Fruit fly (Drosophila melanogaster) whole organism, wandering third instar larva: ENCODE measurements around the gene mRpL51.

ENCODE experiments used
- Abd-B ChIP-seq: fragments of >200 bp; optimal IDR thresholded peaks from 2 replicates; lab custom pipeline; 2017; ENCODE audit warnings: missing biosample characterization, missing genetic modification characterization
- CG32264 ChIP-seq: fragments of 200-800 bp; sonication (Bioruptor generic); optimal IDR thresholded peaks from 2 replicates; lab custom pipeline; 2016; ENCODE audit warnings: missing biosample characterization, missing genetic modification characterization
- CrebA ChIP-seq: fragments of 200-800 bp; sonication (Bioruptor generic); optimal IDR thresholded peaks from 2 replicates; lab custom pipeline; 2016; ENCODE audit warnings: missing biosample characterization, mild to moderate bottlenecking, missing genetic modification characterization, borderline replicate concordance
- GATAd ChIP-seq: sonication (Bioruptor generic); optimal IDR thresholded peaks from 2 replicates; lab custom pipeline; 2016; ENCODE audit warnings: missing biosample characterization, missing genetic modification characterization
- HLH106 ChIP-seq: fragments of 200-800 bp; optimal IDR thresholded peaks from 3 replicates; lab custom pipeline; 2019; ENCODE audit warnings: missing biosample characterization, mild to moderate bottlenecking, missing genetic modification characterization, moderate library complexity
- Hnf4 ChIP-seq: fragments of 200-800 bp; sonication (Bioruptor generic); optimal IDR thresholded peaks from 2 replicates; lab custom pipeline; 2016; ENCODE audit warnings: missing biosample characterization, mild to moderate bottlenecking, missing genetic modification characterization
- Hr78 ChIP-seq: fragments of >200 bp; optimal IDR thresholded peaks from 2 replicates; lab custom pipeline; 2017; ENCODE audit warnings: missing biosample characterization, missing genetic modification characterization
- Hr83 ChIP-seq: fragments of 200-300 bp; sonication (Bioruptor generic); optimal IDR thresholded peaks from 2 replicates; lab custom pipeline; 2016; ENCODE audit warnings: missing biosample characterization, mild to moderate bottlenecking, missing genetic modification characterization, moderate library complexity; ENCODE audit not compliant: poor library complexity, severe bottlenecking
- Jra ChIP-seq: sonication (Bioruptor generic); optimal IDR thresholded peaks from 2 replicates; lab custom pipeline; 2016; ENCODE audit warnings: missing biosample characterization, missing genetic modification characterization
- Mio ChIP-seq: sonication (Bioruptor generic); optimal IDR thresholded peaks from 2 replicates; lab custom pipeline; 2016; ENCODE audit warnings: missing biosample characterization, missing genetic modification characterization
- Myc ChIP-seq: fragments of >200 bp; optimal IDR thresholded peaks from 2 replicates; lab custom pipeline; 2017
- N ChIP-seq: fragments of >200 bp; optimal IDR thresholded peaks from 2 replicates; lab custom pipeline; 2018; ENCODE audit warnings: missing biosample characterization, missing external identifiers, missing genetic modification characterization
- OdsH ChIP-seq: fragments of 200-800 bp; sonication (Bioruptor generic); optimal IDR thresholded peaks from 2 replicates; lab custom pipeline; 2016; ENCODE audit warnings: missing biosample characterization, mild to moderate bottlenecking, missing genetic modification characterization
- Rel ChIP-seq, 2 experiments: fragments of 200-800 bp; sonication (Bioruptor generic) in 1 of 2; optimal IDR thresholded peaks; 2 replicates in 1 of 2; 3 replicates in 1 of 2; lab custom pipeline; 2016 to 2019; ENCODE audit warnings: mild to moderate bottlenecking in 2 of 2, missing biosample characterization in 2 of 2, missing genetic modification characterization in 2 of 2, moderate library complexity in 1 of 2
- Sp1 ChIP-seq: fragments of 200-800 bp; sonication (Bioruptor generic); optimal IDR thresholded peaks from 3 replicates; lab custom pipeline; 2019; ENCODE audit warnings: missing biosample characterization, mild to moderate bottlenecking, missing genetic modification characterization, moderate library complexity
- Vsx2 ChIP-seq: fragments of 200-300, 225-300 bp; sonication (Bioruptor generic); optimal IDR thresholded peaks from 2 replicates; lab custom pipeline; 2018; ENCODE audit warnings: missing biosample characterization, missing genetic modification characterization; ENCODE audit not compliant: partially characterized antibody
- br ChIP-seq: fragments of 200-800 bp; sonication (Bioruptor generic); optimal IDR thresholded peaks from 2 replicates; lab custom pipeline; 2016; ENCODE audit warnings: missing biosample characterization, missing genetic modification characterization
- brk ChIP-seq: fragments of 200-800 bp; sonication (Bioruptor generic); optimal IDR thresholded peaks from 2 replicates; lab custom pipeline; 2016; ENCODE audit warnings: missing biosample characterization, mild to moderate bottlenecking, missing genetic modification characterization
- dl ChIP-seq, 2 experiments: fragments of 175-275, 200-275 bp in 1 of 2; fragments of 200-275 bp in 1 of 2; sonication (Bioruptor generic); optimal IDR thresholded peaks; lab custom pipeline; 2018; ENCODE audit warnings: mild to moderate bottlenecking in 2 of 2, missing biosample characterization in 2 of 2, missing genetic modification characterization in 2 of 2, moderate library complexity in 2 of 2; ENCODE audit not compliant: partially characterized antibody in 2 of 2, insufficient read depth in 1 of 2
- dmrt93B ChIP-seq: fragments of 200-800 bp; sonication (Bioruptor generic); optimal IDR thresholded peaks from 2 replicates; lab custom pipeline; 2018; ENCODE audit warnings: missing biosample characterization, mild to moderate bottlenecking, missing genetic modification characterization
- ey ChIP-seq: fragments of 200-800 bp; sonication (Bioruptor generic); optimal IDR thresholded peaks from 2 replicates; lab custom pipeline; 2016; ENCODE audit warnings: missing biosample characterization, missing genetic modification characterization
- foxo ChIP-seq, 2 experiments: fragments of 200-800 bp; sonication (Bioruptor generic); optimal IDR thresholded peaks; 2 replicates in 1 of 2; 3 replicates in 1 of 2; lab custom pipeline; 2016 to 2017; ENCODE audit warnings: missing biosample characterization in 2 of 2, missing genetic modification characterization in 2 of 2
- fru ChIP-seq: fragments of 200-800 bp; sonication (Bioruptor generic); optimal IDR thresholded peaks from 3 replicates; lab custom pipeline; 2016; ENCODE audit warnings: missing biosample characterization, mild to moderate bottlenecking, missing genetic modification characterization
- h ChIP-seq: fragments of 200-800 bp; sonication (Bioruptor generic); optimal IDR thresholded peaks from 3 replicates; lab custom pipeline; 2016; ENCODE audit warnings: missing biosample characterization, mild to moderate bottlenecking, missing genetic modification characterization
- jim ChIP-seq: fragments of 175-275, 200-325 bp; sonication (Bioruptor generic); optimal IDR thresholded peaks from 2 replicates; lab custom pipeline; 2016; ENCODE audit warnings: missing biosample characterization, mild to moderate bottlenecking, missing genetic modification characterization
- pan ChIP-seq: fragments of >200 bp; optimal IDR thresholded peaks from 2 replicates; lab custom pipeline; 2017
- psq ChIP-seq: fragments of 200-800 bp; sonication (Bioruptor generic); optimal IDR thresholded peaks from 3 replicates; lab custom pipeline; 2017; ENCODE audit warnings: missing biosample characterization, mild to moderate bottlenecking, missing genetic modification characterization, moderate library complexity
- rgr ChIP-seq: fragments of 200-800 bp; sonication (Bioruptor generic); optimal IDR thresholded peaks from 3 replicates; lab custom pipeline; 2016; ENCODE audit warnings: missing biosample characterization, mild to moderate bottlenecking, missing genetic modification characterization
- sv ChIP-seq: fragments of 200-800 bp; sonication (Bioruptor generic); optimal IDR thresholded peaks from 3 replicates; lab custom pipeline; 2016; ENCODE audit warnings: missing biosample characterization, missing genetic modification characterization
- tai ChIP-seq: sonication (Bioruptor generic); optimal IDR thresholded peaks from 2 replicates; lab custom pipeline; 2016; ENCODE audit warnings: missing biosample characterization, missing genetic modification characterization
- usp ChIP-seq: fragments of >200 bp; optimal IDR thresholded peaks from 2 replicates; lab custom pipeline; 2017; ENCODE audit warnings: missing biosample characterization, missing genetic modification characterization
- woc ChIP-seq: sonication (Bioruptor generic); optimal IDR thresholded peaks from 2 replicates; lab custom pipeline; 2016; ENCODE audit warnings: missing biosample characterization, mild to moderate bottlenecking, missing genetic modification characterization

The mRpL51 gene

dm6 chr2L:8542234-8542572 lies 25.0 kb upstream of the mRpL51 start:
- no peak for TF ChIP-seq brk (GFP tag; lab: Kevin White, UChicago)
- TF ChIP-seq h (GFP tag; lab: Kevin White, UChicago), result no peak
- TF ChIP-seq Myc (lab: Kevin White, UChicago), result no peak
- TF ChIP-seq Jra (GFP tag; lab: Kevin White, UChicago), result no peak
- TF ChIP-seq Mio, result no peak
- TF ChIP-seq HLH106 (tag; lab: Kevin White, UChicago), result no peak
- TF ChIP-seq Abd-B (GFP tag; lab: Kevin White, UChicago), result no peak
- no peak for TF ChIP-seq GATAd (GFP tag; lab: Kevin White, UChicago)
- TF ChIP-seq CrebA, result no peak
- TF ChIP-seq usp (GFP tag; lab: Kevin White, UChicago), result no peak
- no peak for TF ChIP-seq dmrt93B (GFP tag; lab: Kevin White, UChicago)
- TF ChIP-seq Vsx2 (GFP tag; lab: Kevin White, UChicago), result no peak
- no peak for TF ChIP-seq rgr
- TF ChIP-seq sv (GFP tag; lab: Kevin White, UChicago), result no peak
- TF ChIP-seq psq (GFP tag; lab: Kevin White, UChicago), result no peak
- TF ChIP-seq fru (GFP tag; lab: Kevin White, UChicago), result no peak
- TF ChIP-seq foxo (GFP tag; optimal IDR thresholded peaks at IDR 0.05; lab: Kevin White, UChicago), result no peak
- no peak for TF ChIP-seq dl (GFP tag; optimal IDR thresholded peaks at IDR 0.05; lab: Kevin White, UChicago; ENCODE audit: insufficient read depth in 1 of 2, partially characterized antibody in 2 of 2)
- no peak for TF ChIP-seq OdsH

DNA sequence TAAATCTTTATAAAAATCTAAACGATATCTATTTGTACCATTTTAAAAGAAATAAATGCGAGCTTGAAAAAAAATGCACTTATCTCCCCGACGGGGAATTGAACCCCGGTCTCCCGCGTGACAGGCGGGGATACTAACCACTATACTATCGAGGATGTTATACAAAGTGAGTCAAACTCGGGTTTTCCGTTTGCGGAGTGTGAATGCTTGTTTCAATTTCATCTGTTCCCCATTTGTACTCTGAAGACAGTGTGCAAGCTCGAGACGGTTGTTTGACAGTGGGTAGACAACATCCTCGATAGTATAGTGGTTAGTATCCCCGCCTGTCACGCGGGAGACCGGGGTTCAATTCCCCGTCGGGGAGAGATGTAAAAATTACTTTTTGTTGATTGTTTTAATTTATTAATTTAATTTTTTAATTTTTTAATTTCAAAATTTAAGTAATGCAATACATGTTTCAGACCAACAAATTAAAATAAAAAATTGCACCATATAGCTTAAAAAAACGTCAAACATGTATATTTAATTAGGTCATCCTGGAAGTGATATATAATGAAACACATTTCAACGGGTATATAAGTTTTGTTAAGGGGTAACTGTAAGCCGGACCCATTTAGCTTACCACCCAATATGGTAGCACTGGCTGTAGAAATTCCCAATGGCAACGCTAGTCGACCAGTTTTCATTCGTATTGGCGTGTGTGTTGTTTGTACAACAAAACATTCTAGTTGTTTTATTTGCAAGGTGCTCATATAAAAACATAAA lies 24.5 kb upstream of the mRpL51 start, which contains the start of gene Sema1a:
TSS of gene Sema1a (plus strand) at position 679 of the 765 bp plus-strand sequence.
- TF ChIP-seq Hr83 (GFP tag; lab: Kevin White, UChicago), result peak; percentile 17
- peak in 1 of 2 experiments; percentile 73 for TF ChIP-seq foxo (GFP tag; optimal IDR thresholded peaks at IDR 0.05; lab: Kevin White, UChicago)
- TF ChIP-seq jim (GFP tag; lab: Kevin White, UChicago), result peak; percentile 6
- TF ChIP-seq CG32264, result no peak
- TF ChIP-seq Rel (GFP tag; optimal IDR thresholded peaks at IDR 0.05; lab: Kevin White, UChicago), result no peak
- TF ChIP-seq Rel (tag; optimal IDR thresholded peaks at IDR 0.05; lab: Kevin White, UChicago), result peak; percentile 98
- peak; percentile 60 for TF ChIP-seq pan (lab: Kevin White, UChicago)
- TF ChIP-seq OdsH, result peak; percentile 34
- peak; percentile 30 for TF ChIP-seq Hnf4
- no peak for TF ChIP-seq tai
- peak; percentile 87 for TF ChIP-seq woc (GFP tag; lab: Kevin White, UChicago)
- no peak for TF ChIP-seq dl (GFP tag; optimal IDR thresholded peaks at IDR 0.05; lab: Kevin White, UChicago; ENCODE audit: insufficient read depth in 1 of 2, partially characterized antibody in 2 of 2)
- peak; percentile 33 for TF ChIP-seq br (GFP tag; lab: Kevin White, UChicago)
- TF ChIP-seq CrebA, result peak; percentile 18
- TF ChIP-seq usp (GFP tag; lab: Kevin White, UChicago), result no peak
- TF ChIP-seq ey (GFP tag; lab: Kevin White, UChicago), result peak; percentile 49
- TF ChIP-seq HLH106 (tag; lab: Kevin White, UChicago), result peak; percentile 21
- TF ChIP-seq Hr78 (GFP tag; lab: Kevin White, UChicago), result no peak
- TF ChIP-seq fru (GFP tag; lab: Kevin White, UChicago), result peak; percentile 77
- peak; percentile 85 for TF ChIP-seq rgr
- TF ChIP-seq N (GFP tag; lab: Kevin White, UChicago), result no peak
- TF ChIP-seq Vsx2 (GFP tag; lab: Kevin White, UChicago), result no peak
- TF ChIP-seq sv (GFP tag; lab: Kevin White, UChicago), result peak; percentile 44
- TF ChIP-seq psq (GFP tag; lab: Kevin White, UChicago), result peak; percentile 28
- TF ChIP-seq Sp1 (GFP tag; lab: Kevin White, UChicago), result peak; percentile 47
- peak; percentile 52 for TF ChIP-seq h (GFP tag; lab: Kevin White, UChicago)

- TF ChIP-seq woc (GFP tag; lab: Kevin White, UChicago), result no peak
- no peak for TF ChIP-seq Rel (GFP tag; optimal IDR thresholded peaks at IDR 0.05; lab: Kevin White, UChicago)
- peak; percentile 55 for TF ChIP-seq Rel (tag; optimal IDR thresholded peaks at IDR 0.05; lab: Kevin White, UChicago)
Observed at dm6 chr2L:8538449-8539050, 21.4 kb upstream of the mRpL51 start.
